Worm (Caenorhabditis elegans): ENCODE data around the gene F32E10.5.

- TF ChIP-seq snpc-4 (tag; optimal IDR thresholded peaks at IDR 0.05): no peak
- TF ChIP-seq mdl-1 (tag; optimal IDR thresholded peaks at IDR 0.05): no peak
- TF ChIP-seq F37D6.2 (tag; optimal IDR thresholded peaks at IDR 0.05): peak; percentile 10
- no peak for TF ChIP-seq ceh-82 (tag; optimal IDR thresholded peaks at IDR 0.05)
- TF ChIP-seq unc-39 (tag; optimal IDR thresholded peaks at IDR 0.05): no peak
- TF ChIP-seq ztf-7 (tag; optimal IDR thresholded peaks at IDR 0.05): no peak
- TF ChIP-seq nhr-76 (tag; optimal IDR thresholded peaks at IDR 0.05): no peak
- TF ChIP-seq zag-1 (tag; optimal IDR thresholded peaks at IDR 0.05): no peak
- TF ChIP-seq jun-1 (tag; optimal IDR thresholded peaks at IDR 0.05): no peak
- no peak for TF ChIP-seq dpl-1 (GFP tag; optimal IDR thresholded peaks at IDR 0.05)
- peak in 1 of 2 experiments; percentile 37 for TF ChIP-seq lsy-2 (tag; optimal IDR thresholded peaks at IDR 0.05)
- no peak for TF ChIP-seq lin-39 (tag; optimal IDR thresholded peaks at IDR 0.05)
Observed at ce11 chrIV:7623868-7624267, 45.7 kb upstream of the F32E10.5 start.

Data from whole organism, L4 larva.